Worm (Caenorhabditis elegans) whole organism, early embryonic: Measurements from ENCODE around the gene R12H7.4.

ENCODE experiments used
- B0310.2 ChIP-seq: sonication (generic microtip); optimal IDR thresholded peaks from 2 replicates; lab custom pipeline; 2016; ENCODE audit warnings: mild to moderate bottlenecking, missing genetic modification characterization, missing compliant biosample characterization
- F13C5.2 ChIP-seq: sonication (generic microtip); optimal IDR thresholded peaks from 2 replicates; lab custom pipeline; 2017; ENCODE audit warnings: mild to moderate bottlenecking, missing genetic modification characterization, inconsistent platforms, missing compliant biosample characterization
- aly-1 ChIP-seq: sonication (generic microtip); optimal IDR thresholded peaks from 2 replicates; lab custom pipeline; 2016; ENCODE audit warnings: missing genetic modification characterization, missing compliant biosample characterization
- ama-1 ChIP-seq: fragments of 150-350 bp; optimal IDR thresholded peaks from 2 replicates; lab custom pipeline; 2014
- ceh-13 ChIP-seq: fragments of 200-800 bp; sonication (Bioruptor generic); optimal IDR thresholded peaks from 2 replicates; lab custom pipeline; 2018; ENCODE audit warnings: mild to moderate bottlenecking, missing genetic modification characterization, missing compliant biosample characterization
- ets-7 ChIP-seq: sonication (generic microtip); optimal IDR thresholded peaks from 2 replicates; lab custom pipeline; 2016; ENCODE audit warnings: missing genotype, missing genetic modification characterization, missing compliant biosample characterization
- flt-1 ChIP-seq: fragments of 200-800 bp; sonication (Bioruptor generic); IDR thresholded peaks from 2 replicates; pipeline ENCODE4 v1.3.6; 2022; ENCODE audit warnings: missing genetic modification characterization, missing compliant biosample characterization
- hnd-1 ChIP-seq: sonication (generic microtip); optimal IDR thresholded peaks from 2 replicates; lab custom pipeline; 2016; ENCODE audit warnings: missing genetic modification characterization, missing compliant biosample characterization
- pes-1 ChIP-seq: fragments of 200-800 bp; sonication (Bioruptor generic); IDR thresholded peaks from 2 replicates; pipeline ENCODE4 v1.3.6; 2022; ENCODE audit warnings: missing genetic modification reagents, missing genetic modification characterization, missing compliant biosample characterization
- scrt-1 ChIP-seq: fragments of 200-800 bp; sonication (Bioruptor generic); IDR thresholded peaks from 2 replicates; pipeline ENCODE4 v1.3.6; 2022; ENCODE audit warnings: missing genetic modification characterization, missing compliant biosample characterization
- sea-1 ChIP-seq: fragments of 200-800 bp; sonication (Bioruptor generic); conservative IDR thresholded peaks from 2 replicates; pipeline ENCODE4 v1.3.6; 2022; ENCODE audit warnings: missing genetic modification characterization, missing compliant biosample characterization
- tbx-11 ChIP-seq: fragments of 200-800 bp; sonication (Bioruptor generic); IDR thresholded peaks from 2 replicates; pipeline ENCODE4 v1.3.6; 2022; ENCODE audit warnings: missing genetic modification characterization, missing compliant biosample characterization
- tbx-37 ChIP-seq: fragments of 200-800 bp; sonication (Bioruptor generic); conservative IDR thresholded peaks from 2 replicates; pipeline ENCODE4 v1.3.6; 2022; ENCODE audit warnings: missing genetic modification reagents, missing genetic modification characterization, missing compliant biosample characterization
- tra-4 ChIP-seq: sonication (generic microtip); optimal IDR thresholded peaks from 2 replicates; lab custom pipeline; 2017; ENCODE audit warnings: missing genetic modification characterization, missing compliant biosample characterization

DNA sequence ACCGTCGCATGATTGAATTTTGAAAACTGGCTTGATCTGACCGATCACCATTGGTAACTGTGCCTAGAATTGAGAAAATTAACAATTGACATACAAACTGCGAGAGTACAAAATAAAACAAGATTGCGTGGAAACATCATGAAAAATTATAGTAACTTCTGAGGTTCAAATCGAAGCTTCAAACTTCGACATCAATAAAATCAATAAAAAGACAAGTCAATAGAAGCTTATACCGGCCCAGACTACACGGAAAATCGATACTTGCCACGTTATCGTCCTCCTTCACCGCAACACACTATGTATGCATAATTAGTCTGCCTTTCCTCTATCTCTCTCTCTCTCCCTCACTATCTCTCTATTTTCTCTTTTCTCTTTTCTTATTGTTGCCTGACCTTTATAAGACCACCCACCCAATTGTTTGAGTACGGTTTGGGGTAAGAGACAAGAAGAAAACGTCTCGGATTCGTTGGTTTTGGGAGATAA is 9.8 kb downstream of the R12H7.4 start, which contains the start of gene skr-21:
- TF ChIP-seq scrt-1 (no peak), B0310.2 (tag; lab: Kevin White, UChicago) (no peak), ama-1 (lab: Kevin White, UChicago) (no peak), pes-1 (GFP tag; lab: Robert Waterston, UW) (no peak), ets-7 (tag; lab: Kevin White, UChicago) (no peak), tbx-37 (GFP tag; lab: Robert Waterston, UW) (no peak), ceh-13 (GFP tag; lab: Kevin White, UChicago) (no peak), tbx-11 (GFP tag; lab: Robert Waterston, UW) (no peak), aly-1 (peak; percentile 28), F13C5.2 (tag; lab: Kevin White, UChicago) (no peak), tra-4 (no peak), flt-1 (GFP tag; lab: Robert Waterston, UW) (no peak), sea-1 (0 out of 2 replicates have a peak, but pooled peaks have one; percentile 27), hnd-1 (tag; lab: Kevin White, UChicago) (no peak)
